Fruit fly (Drosophila melanogaster) whole organism, embryonic: ENCODE data around the gene sac.

ENCODE experiments used
- Blimp-1 ChIP-seq: fragments of 200-800 bp; sonication (Bioruptor generic); optimal IDR thresholded peaks from 3 replicates; lab custom pipeline; 2018; ENCODE audit warnings: missing biosample characterization, missing genetic modification characterization, mild to moderate bottlenecking, moderate library complexity, missing genetic modification reagents
- CG10959 ChIP-seq: fragments of 200-800 bp; sonication (Bioruptor generic); IDR thresholded peaks from 2 replicates; pipeline ENCODE4 v1.3.6; 2022; ENCODE audit warnings: missing biosample characterization, missing genetic modification characterization
- CG13123 ChIP-seq: fragments of 200-800 bp; sonication (Bioruptor generic); optimal IDR thresholded peaks from 2 replicates; lab custom pipeline; 2016; ENCODE audit warnings: missing biosample characterization, missing genetic modification characterization
- CG13296 ChIP-seq: fragments of 200-800 bp; sonication (Bioruptor generic); optimal IDR thresholded peaks from 3 replicates; lab custom pipeline; 2018; ENCODE audit warnings: missing biosample characterization, mild to moderate bottlenecking, missing genetic modification characterization
- CG14441 ChIP-seq: fragments of 200-800 bp; sonication (Bioruptor generic); IDR thresholded peaks from 2 replicates; pipeline ENCODE4 v1.3.6; 2022; ENCODE audit warnings: missing biosample characterization, missing genetic modification characterization
- CG16813 ChIP-seq: fragments of 200-800 bp; sonication (Bioruptor generic); IDR thresholded peaks from 3 replicates; pipeline ENCODE4 v1.3.6; 2022; ENCODE audit warnings: missing biosample characterization, missing genetic modification characterization; ENCODE audit not compliant: partially characterized antibody
- CG17568 ChIP-seq: fragments of 200-800 bp; sonication (Bioruptor generic); optimal IDR thresholded peaks from 2 replicates; lab custom pipeline; 2018; ENCODE audit warnings: missing biosample characterization, mild to moderate bottlenecking, missing genetic modification characterization, moderate library complexity
- CG18764 ChIP-seq: fragments of 200-800 bp; sonication (Bioruptor generic); optimal IDR thresholded peaks from 3 replicates; lab custom pipeline; 2016; ENCODE audit warnings: missing biosample characterization, missing genetic modification characterization
- CG2116 ChIP-seq: fragments of 200-800 bp; sonication (Bioruptor generic); optimal IDR thresholded peaks from 3 replicates; lab custom pipeline; 2018; ENCODE audit warnings: missing biosample characterization, mild to moderate bottlenecking, missing genetic modification characterization
- CG2120 ChIP-seq: fragments of 200-800 bp; sonication (Bioruptor generic); optimal IDR thresholded peaks from 3 replicates; lab custom pipeline; 2016; ENCODE audit warnings: missing biosample characterization, missing genetic modification characterization
- CG31441 ChIP-seq: fragments of 200-800 bp; sonication (Bioruptor generic); IDR thresholded peaks from 2 replicates; pipeline ENCODE4 v1.3.6; 2022; ENCODE audit warnings: missing biosample characterization, missing genetic modification characterization
- CG6654 ChIP-seq: fragments of 200-800 bp; sonication (Bioruptor generic); optimal IDR thresholded peaks from 2 replicates; lab custom pipeline; 2017; ENCODE audit warnings: missing biosample characterization, mild to moderate bottlenecking, missing genetic modification characterization
- CG8089 ChIP-seq: fragments of 200-800 bp; sonication (Bioruptor generic); optimal IDR thresholded peaks from 3 replicates; lab custom pipeline; 2016; ENCODE audit warnings: missing biosample characterization, missing genetic modification characterization
- CG8478 ChIP-seq: fragments of >200 bp; optimal IDR thresholded peaks from 2 replicates; lab custom pipeline; 2018
- CrebB ChIP-seq: fragments of 200-800 bp; sonication (Bioruptor generic); optimal IDR thresholded peaks from 3 replicates; lab custom pipeline; 2018; ENCODE audit warnings: missing biosample characterization, mild to moderate bottlenecking, missing genetic modification characterization
- ERR ChIP-seq: fragments of 200-800 bp; sonication (Bioruptor generic); optimal IDR thresholded peaks from 2 replicates; lab custom pipeline; 2016; ENCODE audit warnings: missing biosample characterization, missing genetic modification characterization
- Ets65A ChIP-seq: fragments of 200-800 bp; sonication (Bioruptor generic); peaks from one replicate; lab custom pipeline; 2016; ENCODE audit warnings: missing biosample characterization, missing genetic modification characterization
- HLHmδ ChIP-seq: fragments of 200-800 bp; sonication (Bioruptor generic); optimal IDR thresholded peaks from 2 replicates; lab custom pipeline; 2018; ENCODE audit warnings: missing biosample characterization, mild to moderate bottlenecking, missing genetic modification characterization, moderate library complexity
- Mes4 ChIP-seq: fragments of 200-800 bp; sonication (Bioruptor generic); optimal IDR thresholded peaks from 2 replicates; lab custom pipeline; 2016; ENCODE audit warnings: missing biosample characterization, missing genetic modification characterization
- Mrtf ChIP-seq: fragments of 200-800 bp; sonication (Bioruptor generic); IDR thresholded peaks from 3 replicates; pipeline ENCODE4 v1.3.6; 2022; ENCODE audit warnings: missing biosample characterization, missing genetic modification characterization
- Pdp1 ChIP-seq, 2 experiments: fragments of 200-800 bp; sonication (Bioruptor generic); optimal IDR thresholded peaks; 3 replicates each; lab custom pipeline; 2016; ENCODE audit warnings: missing biosample characterization in 2 of 2, missing genetic modification characterization in 2 of 2, mild to moderate bottlenecking in 1 of 2, moderate library complexity in 1 of 2
- Stat92E ChIP-seq, 3 experiments: fragments of >200 bp in 2 of 3; fragments of 200-800 bp in 1 of 3; sonication (Bioruptor generic) in 1 of 3; optimal IDR thresholded peaks; 2 replicates each; lab custom pipeline; 2017 to 2019; ENCODE audit warnings: missing biosample characterization in 3 of 3, missing genetic modification characterization in 3 of 3, mild to moderate bottlenecking in 1 of 3, moderate library complexity in 1 of 3
- Usf ChIP-seq: fragments of 200-800 bp; sonication (Bioruptor generic); optimal IDR thresholded peaks from 2 replicates; lab custom pipeline; 2017; ENCODE audit warnings: missing genotype, missing biosample characterization, missing genetic modification characterization
- Xbp1 ChIP-seq: fragments of 200-800 bp; sonication (Bioruptor generic); optimal IDR thresholded peaks from 3 replicates; lab custom pipeline; 2016; ENCODE audit warnings: missing biosample characterization, mild to moderate bottlenecking, missing genetic modification characterization
- ase ChIP-seq: fragments of 200-800 bp; sonication (Bioruptor generic); IDR thresholded peaks from 3 replicates; pipeline ENCODE4 v1.3.6; 2022; ENCODE audit warnings: missing biosample characterization, missing genetic modification characterization
- bowl ChIP-seq: fragments of 200-800 bp; sonication (Bioruptor generic); IDR thresholded peaks from 2 replicates; pipeline ENCODE4 v1.3.6; 2022; ENCODE audit warnings: missing biosample characterization, missing genetic modification characterization
- chinmo ChIP-seq: fragments of 200-800 bp; sonication (Bioruptor generic); IDR thresholded peaks from 4 replicates; pipeline ENCODE4 v1.3.6; 2022; ENCODE audit warnings: missing biosample characterization, missing genetic modification characterization; ENCODE audit not compliant: partially characterized antibody
- cwo ChIP-seq: fragments of 200-800 bp; sonication (Bioruptor generic); optimal IDR thresholded peaks from 3 replicates; lab custom pipeline; 2017; ENCODE audit warnings: missing biosample characterization, missing genetic modification characterization, mild to moderate bottlenecking, moderate library complexity, missing genetic modification reagents
- fd3F ChIP-seq: fragments of 200-800 bp; sonication (Bioruptor generic); optimal IDR thresholded peaks from 2 replicates; lab custom pipeline; 2018; ENCODE audit warnings: missing biosample characterization, mild to moderate bottlenecking, missing genetic modification characterization, moderate library complexity
- ftz-f1 ChIP-seq: fragments of 200-800 bp; sonication (Bioruptor generic); optimal IDR thresholded peaks from 2 replicates; lab custom pipeline; 2016; ENCODE audit warnings: missing biosample characterization, missing genetic modification characterization
- kni ChIP-seq: fragments of 200-800 bp; sonication (Bioruptor generic); optimal IDR thresholded peaks from 3 replicates; lab custom pipeline; 2017; ENCODE audit warnings: mild to moderate bottlenecking, missing biosample characterization, missing genetic modification reagents, missing genetic modification characterization
- lov ChIP-seq, 2 experiments: fragments of 200-800 bp in 1 of 2; fragments of >200 bp in 1 of 2; sonication (Bioruptor generic) in 1 of 2; IDR thresholded peaks in 1 of 2; optimal IDR thresholded peaks in 1 of 2; 2 replicates in 1 of 2; 3 replicates in 1 of 2; pipeline versions ENCODE4 v1.3.6 to Lab custom; 2017 to 2022; ENCODE audit warnings: missing biosample characterization in 1 of 2, missing genetic modification characterization in 1 of 2
- nom ChIP-seq: fragments of 200-800 bp; sonication (Bioruptor generic); optimal IDR thresholded peaks from 2 replicates; lab custom pipeline; 2017; ENCODE audit warnings: missing biosample characterization, missing genetic modification characterization, mild to moderate bottlenecking, moderate library complexity, missing genetic modification reagents
- sd ChIP-seq: fragments of 200-800 bp; sonication (Bioruptor generic); optimal IDR thresholded peaks from 3 replicates; lab custom pipeline; 2018; ENCODE audit warnings: missing biosample characterization, mild to moderate bottlenecking, missing genetic modification characterization, moderate library complexity
- sna ChIP-seq: fragments of 200-800 bp; sonication (Bioruptor generic); IDR thresholded peaks from 2 replicates; pipeline ENCODE4 v1.3.6; 2022; ENCODE audit warnings: missing biosample characterization, missing genetic modification characterization; ENCODE audit not compliant: partially characterized antibody
- vvl ChIP-seq: fragments of 200-800 bp; sonication (Bioruptor generic); IDR thresholded peaks from 2 replicates; pipeline ENCODE4 v1.3.6; 2022; ENCODE audit warnings: missing biosample characterization, missing genetic modification characterization

Gene sac

dm6 chr3R:4466894-4467293 is 13.7 kb upstream of the sac start:
- TF ChIP-seq Stat92E (GFP tag; optimal IDR thresholded peaks at IDR 0.05; lab: Kevin White, UChicago) (no peak), Xbp1 (GFP tag; lab: Kevin White, UChicago) (no peak), bowl (GFP tag; lab: Robert Waterston, UW) (no peak), sna (GFP tag; lab: Robert Waterston, UW) (no peak), cwo (peak; percentile 15), CG2120 (no peak), lov (optimal IDR thresholded peaks at IDR 0.05; lab: Kevin White, UChicago) (no peak), lov (GFP tag; IDR thresholded peaks at IDR 0.05; lab: Robert Waterston, UW) (0 out of 3 replicates have a peak, but pooled peaks have one; percentile 4), CG16813 (GFP tag; lab: Robert Waterston, UW) (no peak), Usf (no peak), CG10959 (GFP tag; lab: Robert Waterston, UW) (no peak), fd3F (GFP tag; lab: Kevin White, UChicago) (no peak), HLHmδ (GFP tag; lab: Kevin White, UChicago) (no peak), kni (GFP tag; lab: Kevin White, UChicago) (no peak), Mrtf (GFP tag; lab: Robert Waterston, UW) (no peak), Blimp-1 (GFP tag; lab: Kevin White, UChicago) (no peak), CG31441 (GFP tag; lab: Robert Waterston, UW) (no peak), CG18764 (GFP tag; lab: Kevin White, UChicago) (no peak), CG6654 (GFP tag; lab: Kevin White, UChicago) (no peak), CG8478 (lab: Kevin White, UChicago) (no peak), Pdp1 (GFP tag; optimal IDR thresholded peaks at IDR 0.05; lab: Kevin White, UChicago) (peak in 1 of 2 experiments; percentile 73), CG2116 (GFP tag; lab: Kevin White, UChicago) (no peak), ERR (no peak), CrebB (tag; lab: Kevin White, UChicago) (no peak), CG13296 (GFP tag; lab: Kevin White, UChicago) (no peak), ftz-f1 (GFP tag; lab: Kevin White, UChicago) (peak; percentile 14)

- TF ChIP-seq CG16813 (GFP tag; lab: Robert Waterston, UW) (no peak), Blimp-1 (GFP tag; lab: Kevin White, UChicago) (peak; percentile 28), CG14441 (no peak), vvl (GFP tag; lab: Robert Waterston, UW) (peak; percentile 31; the same call in 1 of the 2 replicates), chinmo (GFP tag; lab: Robert Waterston, UW) (0 out of 4 replicates have a peak, but pooled peaks have one; percentile 16), sd (tag; lab: Kevin White, UChicago) (peak; percentile 91), nom (GFP tag; lab: Kevin White, UChicago) (peak; percentile 84), ase (GFP tag; lab: Robert Waterston, UW) (no peak), Ets65A (GFP tag; lab: Kevin White, UChicago) (peak; percentile 77)
Measured at dm6 chr3R:4468926-4469325, 11.7 kb upstream of the sac start.

DNA sequence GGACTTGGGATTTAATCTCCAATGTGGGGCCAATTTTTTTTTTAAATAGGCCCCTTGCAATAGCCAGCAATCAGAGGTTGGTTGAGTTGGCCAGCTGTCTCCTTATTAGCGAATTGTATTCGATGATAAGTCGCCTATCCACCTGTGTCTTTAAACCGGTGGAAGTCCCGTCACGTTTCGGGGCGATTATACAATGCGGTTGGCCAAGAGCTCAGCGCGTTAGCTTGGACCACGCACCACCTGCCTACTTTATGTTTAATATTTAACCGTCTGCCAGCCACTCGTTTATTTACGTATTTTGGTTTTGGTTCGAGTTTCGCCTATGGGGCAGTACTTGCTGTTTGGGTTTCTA is 9.9 kb upstream of the sac start:
- peak in 1 of 2 experiments; percentile 92 for TF ChIP-seq Pdp1 (GFP tag; optimal IDR thresholded peaks at IDR 0.05; lab: Kevin White, UChicago)
- no peak for TF ChIP-seq Mes4 (GFP tag; lab: Kevin White, UChicago)
- TF ChIP-seq CG8089 (GFP tag; lab: Kevin White, UChicago): no peak
- no peak for TF ChIP-seq CG13123 (GFP tag; lab: Kevin White, UChicago)
- TF ChIP-seq CG17568 (GFP tag; lab: Kevin White, UChicago): no peak
- TF ChIP-seq, all 482 proteins: peak for 1
